Fruit fly (Drosophila melanogaster): Measurements from ENCODE around the gene CG1136.

- no peak for TF ChIP-seq CG7101 (tag; optimal IDR thresholded peaks at IDR 0.05)
- TF ChIP-seq Crg-1 (GFP tag; optimal IDR thresholded peaks at IDR 0.05): no peak
- TF ChIP-seq Hr96 (GFP tag; optimal IDR thresholded peaks at IDR 0.05): no peak
- TF ChIP-seq toe (GFP tag; optimal IDR thresholded peaks at IDR 0.05): no peak
- no peak for TF ChIP-seq bab1 (GFP tag; optimal IDR thresholded peaks at IDR 0.05)
- TF ChIP-seq kay (GFP tag; ENCODE audit: borderline replicate concordance): no peak
- no peak for TF ChIP-seq pad (GFP tag; optimal IDR thresholded peaks at IDR 0.05)
- TF ChIP-seq CG5204 (GFP tag; optimal IDR thresholded peaks at IDR 0.05): no peak
- TF ChIP-seq cic (GFP tag; optimal IDR thresholded peaks at IDR 0.05): no peak
- TF ChIP-seq CG33017 (tag; optimal IDR thresholded peaks at IDR 0.05): no peak
- no peak for TF ChIP-seq ovo (GFP tag; optimal IDR thresholded peaks at IDR 0.05)
- TF ChIP-seq CG11617 (GFP tag; optimal IDR thresholded peaks at IDR 0.05): no peak
Measured at dm6 chr3L:4085867-4086266, 39.5 kb downstream of the CG1136 start.

Measured in whole organism, adult.